2 worm cellular contexts compared by ENCODE assay signal in genomic region chrV:1003826-1004225, ce11.
TF ChIP-seq lines count a peak whose summit lies in the region.

No protein-coding gene starts in this region.

TF ChIP-seq in whole organism, L4 larva, 104 proteins besides CTCF, POLR2A, EP300 and RAD21 (continued from another document):
- no peak for TF ChIP-seq php-3 (GFP tag; IDR thresholded peaks at IDR 0.05; lab: Robert Waterston, UW)
- no peak for TF ChIP-seq ces-1 (GFP tag; optimal IDR thresholded peaks at IDR 0.05; lab: Kevin White, UChicago)
- no peak for TF ChIP-seq spr-3 (GFP tag; optimal IDR thresholded peaks at IDR 0.05; lab: Kevin White, UChicago)
- TF ChIP-seq dpl-1 (GFP tag; optimal IDR thresholded peaks at IDR 0.05; lab: Kevin White, UChicago): peak; percentile 43
- no peak for TF ChIP-seq nhr-6 (tag; optimal IDR thresholded peaks at IDR 0.05; lab: Kevin White, UChicago)
- no peak for TF ChIP-seq tra-1 (GFP tag; IDR thresholded peaks at IDR 0.05; lab: Robert Waterston, UW)
- no peak for TF ChIP-seq F49E8.2 (tag; optimal IDR thresholded peaks at IDR 0.05; lab: Kevin White, UChicago; ENCODE audit: borderline replicate concordance)
- peak; percentile 36 for TF ChIP-seq lir-3 (tag; optimal IDR thresholded peaks at IDR 0.05; lab: Kevin White, UChicago)
- peak; percentile 86 for TF ChIP-seq unc-130 (GFP tag; optimal IDR thresholded peaks at IDR 0.05; lab: Kevin White, UChicago)
- TF ChIP-seq madf-9 (GFP tag; conservative IDR thresholded peaks at IDR 0.05; lab: Robert Waterston, UW): 0 out of 2 replicates have a peak, but pooled peaks have one; percentile 33
- no peak for TF ChIP-seq daf-8 (GFP tag; IDR thresholded peaks at IDR 0.05; lab: Robert Waterston, UW)
- no peak for TF ChIP-seq Y5F2A.4 (GFP tag; optimal IDR thresholded peaks at IDR 0.05; lab: Kevin White, UChicago)
- TF ChIP-seq fkh-10 (GFP tag; optimal IDR thresholded peaks at IDR 0.05; lab: Kevin White, UChicago): peak; percentile 26
- no peak for TF ChIP-seq daf-19 (GFP tag; conservative IDR thresholded peaks at IDR 0.05; lab: Robert Waterston, UW)
- TF ChIP-seq mdl-1 (tag; optimal IDR thresholded peaks at IDR 0.05; lab: Kevin White, UChicago): no peak
- no peak for TF ChIP-seq aly-2 (tag; optimal IDR thresholded peaks at IDR 0.05; lab: Kevin White, UChicago)
- no peak for TF ChIP-seq set-16 (GFP tag; IDR thresholded peaks at IDR 0.05; lab: Robert Waterston, UW)
- no peak for TF ChIP-seq snpc-4 (tag; optimal IDR thresholded peaks at IDR 0.05; lab: Kevin White, UChicago)
- TF ChIP-seq pqm-1 (tag; optimal IDR thresholded peaks at IDR 0.05; lab: Kevin White, UChicago): no peak
- no peak for TF ChIP-seq F26F4.8 (GFP tag; conservative IDR thresholded peaks at IDR 0.05; lab: Robert Waterston, UW)
- TF ChIP-seq nhr-11 (tag; optimal IDR thresholded peaks at IDR 0.05; lab: Kevin White, UChicago): peak; percentile 17
- TF ChIP-seq skn-1 (tag; optimal IDR thresholded peaks at IDR 0.05; lab: Kevin White, UChicago): no peak
- peak; percentile 54 for TF ChIP-seq rbr-2 (tag; optimal IDR thresholded peaks at IDR 0.05; lab: Kevin White, UChicago)
- TF ChIP-seq ceh-62 (tag; optimal IDR thresholded peaks at IDR 0.05; lab: Kevin White, UChicago): no peak
- no peak for TF ChIP-seq nhr-25 (tag; optimal IDR thresholded peaks at IDR 0.05; lab: Kevin White, UChicago; ENCODE audit: borderline replicate concordance, insufficient read depth)
- TF ChIP-seq nhr-77 (tag; optimal IDR thresholded peaks at IDR 0.05; lab: Kevin White, UChicago): peak; percentile 28
- no peak for TF ChIP-seq ceh-32 (tag; optimal IDR thresholded peaks at IDR 0.05; lab: Kevin White, UChicago; ENCODE audit: poor library complexity)
- TF ChIP-seq nhr-28 (tag; optimal IDR thresholded peaks at IDR 0.05; lab: Kevin White, UChicago): peak; percentile 9
- TF ChIP-seq vab-7 (GFP tag; IDR thresholded peaks at IDR 0.05; lab: Robert Waterston, UW): peak; percentile 34; the same call in 1 of the 2 replicates
- TF ChIP-seq cey-2 (tag; optimal IDR thresholded peaks at IDR 0.05; lab: Kevin White, UChicago; ENCODE audit: borderline replicate concordance, insufficient read depth): no peak
- TF ChIP-seq R02D3.7 (tag; optimal IDR thresholded peaks at IDR 0.05; lab: Kevin White, UChicago): no peak
- TF ChIP-seq Y48G9A.11 (GFP tag; IDR thresholded peaks at IDR 0.05; lab: Robert Waterston, UW): peak; percentile 92
- TF ChIP-seq ZK337.2 (GFP tag; IDR thresholded peaks at IDR 0.05; lab: Robert Waterston, UW): no peak; the same call in 1 of the 2 replicates
- TF ChIP-seq lin-15B (tag; optimal IDR thresholded peaks at IDR 0.05; lab: Kevin White, UChicago): no peak
- no peak for TF ChIP-seq tag-97 (GFP tag; IDR thresholded peaks at IDR 0.05; lab: Robert Waterston, UW)
- TF ChIP-seq unc-62 (GFP tag; optimal IDR thresholded peaks at IDR 0.05 in 1 of 2; lab: Kevin White, UChicago): peak in 1 of 2 experiments; percentile 51
- no peak for TF ChIP-seq unc-62 (tag; optimal IDR thresholded peaks at IDR 0.05; lab: Kevin White, UChicago)
- TF ChIP-seq Y75B8A.6 (GFP tag; IDR thresholded peaks at IDR 0.05; lab: Robert Waterston, UW): no peak
- TF ChIP-seq hlh-30 (tag; optimal IDR thresholded peaks at IDR 0.05; lab: Kevin White, UChicago; ENCODE audit: insufficient read depth): peak; percentile 39
- no peak for TF ChIP-seq zag-1 (tag; optimal IDR thresholded peaks at IDR 0.05; lab: Kevin White, UChicago)
- no peak for TF ChIP-seq unc-39 (tag; optimal IDR thresholded peaks at IDR 0.05; lab: Kevin White, UChicago)
- peak; percentile 65 for TF ChIP-seq mep-1 (tag; optimal IDR thresholded peaks at IDR 0.05; lab: Kevin White, UChicago)
- TF ChIP-seq madf-5 (GFP tag; IDR thresholded peaks at IDR 0.05; lab: Robert Waterston, UW): no peak

TF ChIP-seq in whole organism, late embryonic, 69 proteins besides CTCF, POLR2A, EP300 and RAD21 (continued from another document):
- TF ChIP-seq rnt-1 (tag; optimal IDR thresholded peaks at IDR 0.05; lab: Kevin White, UChicago) (peak; percentile 83), mec-3 (tag; optimal IDR thresholded peaks at IDR 0.05; lab: Kevin White, UChicago; ENCODE audit: borderline replicate concordance) (peak; percentile 90), ceh-34 (tag; optimal IDR thresholded peaks at IDR 0.05; lab: Kevin White, UChicago) (peak; percentile 90)
